Worm (Caenorhabditis elegans) whole organism, L2 larva: ENCODE measurements around the gene F14D7.6.

Experiments
- C34F6.9 ChIP-seq: fragments of 150-350 bp; optimal IDR thresholded peaks from 2 replicates; lab custom pipeline; 2014; ENCODE audit warnings: missing biosample characterization, missing genetic modification characterization
- F13H6.1 ChIP-seq: sonication (generic microtip); optimal IDR thresholded peaks from 2 replicates; lab custom pipeline; 2016; ENCODE audit warnings: missing genetic modification characterization, missing compliant biosample characterization
- R02D3.7 ChIP-seq: fragments of 150-350 bp; optimal IDR thresholded peaks from 2 replicates; lab custom pipeline; 2014; ENCODE audit warnings: missing biosample characterization, missing genetic modification characterization
- Y55F3AM.14 ChIP-seq: fragments of 200-800 bp; sonication (Bioruptor generic); optimal IDR thresholded peaks from 2 replicates; lab custom pipeline; 2018; ENCODE audit warnings: mild to moderate bottlenecking, missing genetic modification characterization, missing compliant biosample characterization
- ZK546.5 ChIP-seq: sonication (generic microtip); optimal IDR thresholded peaks from 2 replicates; lab custom pipeline; 2017; ENCODE audit warnings: missing biosample characterization, missing genetic modification characterization
- alr-1 ChIP-seq: fragments of 150-350 bp; optimal IDR thresholded peaks from 2 replicates; lab custom pipeline; 2014; ENCODE audit warnings: missing biosample characterization, missing genetic modification characterization
- aly-2 ChIP-seq: fragments of 150-350 bp; optimal IDR thresholded peaks from 2 replicates; lab custom pipeline; 2014; ENCODE audit warnings: missing biosample characterization, missing genetic modification characterization
- ama-1 ChIP-seq: fragments of 150-350 bp; optimal IDR thresholded peaks from 2 replicates; lab custom pipeline; 2018; ENCODE audit warnings: inconsistent platforms
- blmp-1 ChIP-seq: sonication (generic microtip); optimal IDR thresholded peaks from 2 replicates; lab custom pipeline; 2017; ENCODE audit warnings: missing genetic modification characterization, mild to moderate bottlenecking, missing compliant biosample characterization, antibody characterized with exemption, moderate library complexity; ENCODE audit not compliant: insufficient read depth
- ceh-16 ChIP-seq: fragments of 150-350 bp; optimal IDR thresholded peaks from 2 replicates; lab custom pipeline; 2014; ENCODE audit warnings: missing biosample characterization, missing genetic modification characterization
- ceh-82 ChIP-seq: fragments of 150-350 bp; optimal IDR thresholded peaks from 2 replicates; lab custom pipeline; 2014; ENCODE audit warnings: missing biosample characterization, missing genetic modification characterization
- crh-2 ChIP-seq: sonication (generic microtip); optimal IDR thresholded peaks from 2 replicates; lab custom pipeline; 2017; ENCODE audit warnings: missing biosample characterization, missing genetic modification characterization
- dmd-4 ChIP-seq: sonication (generic microtip); optimal IDR thresholded peaks from 2 replicates; lab custom pipeline; 2017; ENCODE audit warnings: missing biosample characterization, missing genetic modification characterization
- egl-27 ChIP-seq: sonication (generic microtip); optimal IDR thresholded peaks from 3 replicates; lab custom pipeline; 2017; ENCODE audit warnings: missing biosample characterization, missing genetic modification reagents, missing genetic modification characterization
- elt-1 ChIP-seq: fragments of 150-350 bp; optimal IDR thresholded peaks from 2 replicates; lab custom pipeline; 2014; ENCODE audit warnings: missing biosample characterization, missing genetic modification characterization
- elt-3 ChIP-seq: sonication (generic microtip); optimal IDR thresholded peaks from 2 replicates; lab custom pipeline; 2017; ENCODE audit warnings: missing biosample characterization, missing genetic modification characterization
- fos-1 ChIP-seq: fragments of 150-350 bp; optimal IDR thresholded peaks from 2 replicates; lab custom pipeline; 2014; ENCODE audit warnings: missing biosample characterization, missing genetic modification characterization
- gmeb-1 ChIP-seq: fragments of 150-350 bp; optimal IDR thresholded peaks from 2 replicates; lab custom pipeline; 2014; ENCODE audit warnings: missing biosample characterization, missing genetic modification characterization
- lin-11 ChIP-seq: fragments of 150-350 bp; sonication (generic microtip); optimal IDR thresholded peaks from 2 replicates; lab custom pipeline; 2014; ENCODE audit warnings: missing biosample characterization, missing genetic modification characterization, inconsistent platforms, mixed read lengths
- lin-13 ChIP-seq: fragments of 150-350 bp; optimal IDR thresholded peaks from 2 replicates; lab custom pipeline; 2014; ENCODE audit warnings: missing biosample characterization, missing genetic modification reagents, missing genetic modification characterization
- lin-39 ChIP-seq: fragments of 150-350 bp; optimal IDR thresholded peaks from 2 replicates; lab custom pipeline; 2014; ENCODE audit warnings: missing biosample characterization, missing genetic modification reagents, missing genetic modification characterization
- lsy-2 ChIP-seq, 2 experiments: fragments of 150-350 bp in 1 of 2; sonication (generic microtip) in 1 of 2; optimal IDR thresholded peaks; 2 replicates each; lab custom pipeline; 2014 to 2017; ENCODE audit warnings: missing biosample characterization in 2 of 2, missing genetic modification characterization in 2 of 2
- mab-5 ChIP-seq: fragments of 150-350 bp; optimal IDR thresholded peaks from 2 replicates; lab custom pipeline; 2014; ENCODE audit warnings: missing biosample characterization, missing genetic modification characterization
- mbf-1 ChIP-seq: sonication (generic microtip); optimal IDR thresholded peaks from 2 replicates; lab custom pipeline; 2017; ENCODE audit warnings: missing biosample characterization, missing genetic modification characterization
- mdl-1 ChIP-seq, 2 experiments: fragments of 150-350 bp in 1 of 2; sonication (generic microtip) in 1 of 2; optimal IDR thresholded peaks; 2 replicates each; lab custom pipeline; 2017; ENCODE audit warnings: missing biosample characterization in 2 of 2, missing genetic modification characterization in 2 of 2
- nhr-10 ChIP-seq: sonication (generic microtip); optimal IDR thresholded peaks from 2 replicates; lab custom pipeline; 2017; ENCODE audit warnings: missing biosample characterization, missing genetic modification characterization
- nhr-11 ChIP-seq: fragments of 150-350 bp; optimal IDR thresholded peaks from 2 replicates; lab custom pipeline; 2014; ENCODE audit warnings: missing biosample characterization, missing genetic modification characterization
- nhr-12 ChIP-seq: fragments of 150-350 bp; optimal IDR thresholded peaks from 2 replicates; lab custom pipeline; 2014; ENCODE audit warnings: missing biosample characterization, missing genetic modification characterization
- nhr-129 ChIP-seq: fragments of 150-350 bp; optimal IDR thresholded peaks from 2 replicates; lab custom pipeline; 2014; ENCODE audit warnings: missing biosample characterization, missing genetic modification characterization
- nhr-21 ChIP-seq: fragments of 150-350 bp; optimal IDR thresholded peaks from 2 replicates; lab custom pipeline; 2014; ENCODE audit warnings: missing biosample characterization, missing genetic modification characterization
- nhr-23 ChIP-seq: fragments of 150-350 bp; optimal IDR thresholded peaks from 2 replicates; lab custom pipeline; 2014; ENCODE audit warnings: missing biosample characterization, missing genetic modification reagents, missing genetic modification characterization
- nhr-237 ChIP-seq: fragments of 150-350 bp; optimal IDR thresholded peaks from 2 replicates; lab custom pipeline; 2014; ENCODE audit warnings: missing biosample characterization, missing genetic modification characterization
- nhr-25 ChIP-seq: fragments of 150-350 bp; sonication (generic microtip); optimal IDR thresholded peaks from 3 replicates; lab custom pipeline; 2014; ENCODE audit warnings: missing biosample characterization, missing genetic modification characterization
- nhr-6 ChIP-seq: fragments of 150-350 bp; optimal IDR thresholded peaks from 2 replicates; lab custom pipeline; 2014; ENCODE audit warnings: missing biosample characterization, missing genetic modification characterization
- nhr-77 ChIP-seq: fragments of 150-350 bp; optimal IDR thresholded peaks from 2 replicates; lab custom pipeline; 2014; ENCODE audit warnings: missing biosample characterization, missing genetic modification characterization
- peb-1 ChIP-seq: fragments of 150-350 bp; optimal IDR thresholded peaks from 2 replicates; lab custom pipeline; 2014; ENCODE audit warnings: missing biosample characterization, missing genetic modification characterization
- sem-4 ChIP-seq: fragments of 150-350 bp; optimal IDR thresholded peaks from 2 replicates; lab custom pipeline; 2014; ENCODE audit warnings: missing biosample characterization, missing genetic modification reagents, missing genetic modification characterization
- skn-1 ChIP-seq: sonication (generic microtip); optimal IDR thresholded peaks from 2 replicates; lab custom pipeline; 2017; ENCODE audit warnings: missing biosample characterization, missing genetic modification characterization
- sma-3 ChIP-seq: sonication (generic microtip); optimal IDR thresholded peaks from 2 replicates; lab custom pipeline; 2016; ENCODE audit warnings: missing genetic modification reagents, missing genetic modification characterization, missing compliant biosample characterization
- sma-9 ChIP-seq, 2 experiments: fragments of 150-350 bp in 1 of 2; sonication (generic microtip) in 1 of 2; optimal IDR thresholded peaks; 2 replicates each; lab custom pipeline; 2014 to 2016; ENCODE audit warnings: missing genetic modification characterization in 2 of 2, mild to moderate bottlenecking in 1 of 2, missing biosample characterization in 1 of 2, missing compliant biosample characterization in 1 of 2, missing genetic modification reagents in 1 of 2, moderate library complexity in 1 of 2
- snpc-4 ChIP-seq: fragments of 150-350 bp; optimal IDR thresholded peaks from 2 replicates; lab custom pipeline; 2014; ENCODE audit warnings: missing biosample characterization, missing genetic modification characterization
- unc-39 ChIP-seq: fragments of 150-350 bp; optimal IDR thresholded peaks from 2 replicates; lab custom pipeline; 2014; ENCODE audit warnings: missing biosample characterization, missing genetic modification characterization
- unc-55 ChIP-seq: fragments of 150-350 bp; sonication (generic microtip); optimal IDR thresholded peaks from 3 replicates; lab custom pipeline; 2014; ENCODE audit warnings: missing biosample characterization, missing genetic modification reagents, missing genetic modification characterization
- unc-62 ChIP-seq: fragments of 150-350 bp; optimal IDR thresholded peaks from 2 replicates; lab custom pipeline; 2014; ENCODE audit warnings: missing biosample characterization, missing genetic modification reagents, missing genetic modification characterization
- zag-1 ChIP-seq: fragments of 150-350 bp; optimal IDR thresholded peaks from 2 replicates; lab custom pipeline; 2014; ENCODE audit warnings: missing biosample characterization, missing genetic modification characterization
- ztf-1 ChIP-seq: fragments of 200-800 bp; sonication (Bioruptor generic); conservative IDR thresholded peaks from 2 replicates; pipeline ENCODE4 v1.3.6; 2022; ENCODE audit warnings: missing genetic modification characterization, missing compliant biosample characterization
- ztf-11 ChIP-seq: sonication (generic microtip); optimal IDR thresholded peaks from 2 replicates; lab custom pipeline; 2017; ENCODE audit warnings: missing biosample characterization, missing genetic modification characterization
- ztf-4 ChIP-seq: fragments of 150-350 bp; optimal IDR thresholded peaks from 2 replicates; lab custom pipeline; 2014; ENCODE audit warnings: missing biosample characterization, missing genetic modification characterization

F14D7.6 gene

DNA sequence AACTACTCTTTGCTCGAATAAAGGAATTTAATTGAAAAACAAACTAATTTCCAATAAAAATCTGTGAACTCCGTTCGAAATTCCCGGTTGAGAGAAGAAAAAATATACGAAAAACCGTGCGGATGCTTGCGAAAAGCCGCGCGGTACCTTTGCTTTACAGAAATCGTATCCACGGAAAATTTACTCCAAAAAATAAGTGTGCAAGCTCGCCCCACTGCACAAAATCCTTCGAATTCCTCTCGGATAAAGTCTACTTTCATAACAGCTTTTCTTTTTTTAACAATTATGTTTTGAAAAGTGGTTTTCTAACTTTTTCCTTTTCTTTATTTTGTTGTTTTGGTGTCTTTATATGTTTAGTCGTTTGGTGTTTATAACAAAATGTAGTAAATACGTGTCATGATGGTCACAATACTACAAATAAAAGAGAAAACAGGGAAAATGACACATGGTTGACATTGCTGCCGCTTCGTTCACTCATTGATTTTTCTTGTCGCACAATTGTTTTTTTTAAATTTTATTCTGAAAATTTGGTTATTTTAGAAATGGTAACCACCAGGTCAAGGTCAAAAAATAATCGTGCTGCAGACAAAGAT, 46.1 kb downstream of the F14D7.6 start, which contains the start of gene cept-2:
cept-2 (plus strand) TSS at position 533 of the 593 bp plus-strand sequence.
- TF ChIP-seq ztf-4 (tag; lab: Kevin White, UChicago) (peak; percentile 85), ztf-1 (no peak), ceh-82 (peak; percentile 75), egl-27 (peak; percentile 72), lin-39 (tag; lab: Kevin White, UChicago) (no peak), nhr-10 (tag; lab: Kevin White, UChicago) (no peak), nhr-21 (peak; percentile 91), snpc-4 (peak; percentile 87), nhr-6 (no peak), fos-1 (tag; lab: Kevin White, UChicago) (peak; percentile 76), nhr-129 (tag; lab: Kevin White, UChicago) (peak; percentile 95), sma-3 (peak; percentile 95), sem-4 (tag; lab: Kevin White, UChicago) (peak; percentile 95), peb-1 (no peak), unc-62 (no peak), nhr-237 (no peak), zag-1 (peak; percentile 56), lin-11 (tag; lab: Kevin White, UChicago) (peak; percentile 96), C34F6.9 (tag; lab: Kevin White, UChicago) (peak; percentile 97), ama-1 (lab: Kevin White, UChicago) (peak; percentile 53), gmeb-1 (tag; lab: Kevin White, UChicago) (peak; percentile 88), elt-3 (tag; lab: Kevin White, UChicago) (no peak), Y55F3AM.14 (GFP tag; lab: Kevin White, UChicago) (peak; percentile 12), nhr-11 (tag; lab: Kevin White, UChicago) (no peak), mbf-1 (tag; lab: Kevin White, UChicago) (no peak), dmd-4 (tag; lab: Kevin White, UChicago) (peak; percentile 43), ztf-11 (no peak), elt-1 (no peak), unc-39 (tag; lab: Kevin White, UChicago) (no peak), sma-9 (GFP tag; optimal IDR thresholded peaks at IDR 0.05; lab: Kevin White, UChicago) (peak; percentile 94), sma-9 (tag; optimal IDR thresholded peaks at IDR 0.05; lab: Kevin White, UChicago) (no peak), mab-5 (tag; lab: Kevin White, UChicago) (peak; percentile 88), ZK546.5 (tag; lab: Kevin White, UChicago) (peak; percentile 29), aly-2 (no peak), alr-1 (tag; lab: Kevin White, UChicago) (no peak), ceh-16 (tag; lab: Kevin White, UChicago) (peak; percentile 64), mdl-1 (tag; optimal IDR thresholded peaks at IDR 0.05; lab: Kevin White, UChicago) (peak in 1 of 2 experiments; percentile 46), lsy-2 (tag; optimal IDR thresholded peaks at IDR 0.05; lab: Kevin White, UChicago) (peak; percentile 80 to 96), R02D3.7 (tag; lab: Kevin White, UChicago) (peak; percentile 30), nhr-23 (no peak), F13H6.1 (tag; lab: Kevin White, UChicago) (peak; percentile 93), skn-1 (tag; lab: Kevin White, UChicago) (peak; percentile 86), crh-2 (tag; lab: Kevin White, UChicago) (peak; percentile 94), nhr-25 (tag; lab: Kevin White, UChicago) (no peak), lin-13 (GFP tag; lab: Kevin White, UChicago) (peak; percentile 94), nhr-12 (no peak), nhr-77 (tag; lab: Kevin White, UChicago) (peak; percentile 66), blmp-1 (peak; percentile 87), unc-55 (GFP tag; lab: Kevin White, UChicago) (peak; percentile 100)
- TF ChIP-seq, all 48 proteins: peak for 30
